Worm (Caenorhabditis elegans): ENCODE data around the gene K12B6.4.

Gene K12B6.4

DNA sequence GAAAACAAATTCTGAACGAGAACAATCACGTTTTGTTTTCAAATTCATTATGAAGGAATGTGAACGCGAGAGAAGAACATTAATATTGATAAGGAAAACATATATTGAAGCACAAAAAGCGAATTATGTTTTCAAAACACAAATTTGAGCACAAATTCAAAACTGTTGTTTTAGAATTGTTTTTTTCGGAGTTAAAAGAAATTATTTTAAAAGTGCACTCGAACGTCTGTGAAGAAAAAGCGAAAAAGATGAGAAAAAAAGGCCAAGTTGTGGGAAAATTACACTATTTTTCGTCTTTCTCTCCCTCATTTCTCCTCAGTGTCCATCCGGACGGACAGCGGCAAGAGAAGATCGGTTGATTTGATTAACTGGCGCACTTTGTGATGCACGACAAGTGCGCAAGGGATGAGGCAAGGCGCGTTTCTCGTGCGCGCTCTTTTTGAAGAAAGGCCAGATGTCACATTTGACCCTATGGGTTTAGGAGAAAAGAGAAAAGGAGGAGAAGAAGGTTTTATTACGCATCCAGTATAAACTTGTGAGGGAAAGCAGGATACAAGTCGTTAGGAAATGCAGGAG, 13.8 kb downstream of the K12B6.4 start, which contains the start of gene mrck-1 (continued):
- TF ChIP-seq ztf-4 (tag; optimal IDR thresholded peaks at IDR 0.05) (no peak), ama-1 (optimal IDR thresholded peaks at IDR 0.05) (peak; percentile 47)

DNA sequence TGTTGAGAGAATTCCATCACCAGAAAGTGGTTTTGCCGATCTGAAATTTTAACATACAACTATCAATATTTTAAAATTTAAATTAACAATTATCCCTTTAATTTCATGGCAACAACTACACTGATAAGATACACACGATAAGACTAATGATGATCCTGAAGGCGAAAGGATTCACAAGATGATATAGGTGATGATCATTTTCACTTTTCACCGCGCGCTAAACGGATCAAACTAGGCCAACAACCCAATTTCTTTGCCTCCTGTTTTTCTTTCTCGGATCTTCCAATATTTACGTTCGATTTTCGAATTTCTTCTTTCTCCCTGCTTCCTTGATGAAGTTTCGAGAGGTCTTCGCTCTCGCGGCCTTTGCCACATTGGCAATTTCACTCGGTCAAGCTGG, 21.9 kb downstream of the K12B6.4 start, which contains the start of gene K08B12.1:
TSS of gene K08B12.1 (plus strand) at position 229 of the 400 bp plus-strand sequence.
- TF ChIP-seq skn-1 (tag; optimal IDR thresholded peaks at IDR 0.05) (no peak), snpc-4 (tag; optimal IDR thresholded peaks at IDR 0.05) (no peak), nhr-11 (tag; optimal IDR thresholded peaks at IDR 0.05) (no peak), alr-1 (tag; optimal IDR thresholded peaks at IDR 0.05) (no peak)

ce11 chrV:6253936-6254335, 27.1 kb downstream of the K12B6.4 start:
- TF ChIP-seq mdl-1 (tag; optimal IDR thresholded peaks at IDR 0.05): no peak
- TF ChIP-seq nhr-6 (tag; optimal IDR thresholded peaks at IDR 0.05): no peak
- TF ChIP-seq ztf-1 (GFP tag; conservative IDR thresholded peaks at IDR 0.05): no peak
- TF ChIP-seq sma-9 (GFP tag; optimal IDR thresholded peaks at IDR 0.05): peak; percentile 92
- TF ChIP-seq sma-9 (tag; optimal IDR thresholded peaks at IDR 0.05): no peak
- TF ChIP-seq blmp-1 (tag; optimal IDR thresholded peaks at IDR 0.05; ENCODE audit: insufficient read depth): no peak
- TF ChIP-seq sem-4 (tag; optimal IDR thresholded peaks at IDR 0.05): no peak
- TF ChIP-seq nhr-25 (tag; optimal IDR thresholded peaks at IDR 0.05): peak; percentile 47
- no peak for TF ChIP-seq nhr-10 (tag; optimal IDR thresholded peaks at IDR 0.05)
- no peak for TF ChIP-seq lin-39 (tag; optimal IDR thresholded peaks at IDR 0.05)
- no peak for TF ChIP-seq egl-27 (tag; optimal IDR thresholded peaks at IDR 0.05)
- TF ChIP-seq fos-1 (tag; optimal IDR thresholded peaks at IDR 0.05): no peak
- TF ChIP-seq unc-62 (GFP tag; optimal IDR thresholded peaks at IDR 0.05): no peak
- TF ChIP-seq nhr-129 (tag; optimal IDR thresholded peaks at IDR 0.05): no peak
- peak; percentile 95 for TF ChIP-seq elt-1 (tag; optimal IDR thresholded peaks at IDR 0.05)
- no peak for TF ChIP-seq snpc-4 (tag; optimal IDR thresholded peaks at IDR 0.05)
- peak; percentile 87 for TF ChIP-seq ceh-16 (tag; optimal IDR thresholded peaks at IDR 0.05)
- TF ChIP-seq F13H6.1 (tag; optimal IDR thresholded peaks at IDR 0.05): no peak
- no peak for TF ChIP-seq dmd-4 (tag; optimal IDR thresholded peaks at IDR 0.05)
- no peak for TF ChIP-seq nhr-11 (tag; optimal IDR thresholded peaks at IDR 0.05)

- TF ChIP-seq elt-1 (tag; optimal IDR thresholded peaks at IDR 0.05) (no peak), fos-1 (tag; optimal IDR thresholded peaks at IDR 0.05) (peak; percentile 52), elt-3 (tag; optimal IDR thresholded peaks at IDR 0.05) (no peak), sma-9 (GFP tag; optimal IDR thresholded peaks at IDR 0.05) (peak; percentile 31), sma-9 (tag; optimal IDR thresholded peaks at IDR 0.05) (no peak), nhr-237 (tag; optimal IDR thresholded peaks at IDR 0.05) (no peak), egl-27 (tag; optimal IDR thresholded peaks at IDR 0.05) (no peak), unc-55 (GFP tag; optimal IDR thresholded peaks at IDR 0.05) (no peak), crh-2 (tag; optimal IDR thresholded peaks at IDR 0.05) (no peak)
Measured at ce11 chrV:6250959-6251598, 30.0 kb downstream of the K12B6.4 start.

DNA sequence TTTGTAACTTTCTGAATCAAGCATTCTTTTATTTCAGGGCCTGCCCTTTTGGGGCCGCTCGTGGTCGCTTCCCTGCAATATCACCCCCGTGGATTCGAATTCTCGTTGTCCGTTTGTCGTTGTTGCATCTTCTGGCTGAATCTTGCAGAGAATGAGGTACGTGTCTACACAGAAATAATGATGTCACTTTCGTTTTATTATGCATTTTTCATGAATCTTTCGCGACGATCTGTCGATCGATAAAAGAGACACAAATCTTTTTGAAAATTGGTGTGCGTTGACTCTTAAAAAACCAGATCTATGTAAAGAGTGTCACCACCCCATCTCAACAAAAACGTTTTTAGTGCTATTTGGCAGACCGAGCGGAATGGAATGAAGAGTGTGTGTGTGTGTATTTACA, 31.9 kb downstream of the K12B6.4 start:
- TF ChIP-seq mdl-1 (tag; optimal IDR thresholded peaks at IDR 0.05) (no peak), fos-1 (tag; optimal IDR thresholded peaks at IDR 0.05) (no peak), nhr-6 (tag; optimal IDR thresholded peaks at IDR 0.05) (no peak), nhr-21 (tag; optimal IDR thresholded peaks at IDR 0.05) (no peak), ztf-11 (tag; optimal IDR thresholded peaks at IDR 0.05) (no peak), mbf-1 (tag; optimal IDR thresholded peaks at IDR 0.05) (no peak), egl-27 (tag; optimal IDR thresholded peaks at IDR 0.05) (no peak), nhr-77 (tag; optimal IDR thresholded peaks at IDR 0.05) (no peak), ceh-16 (tag; optimal IDR thresholded peaks at IDR 0.05) (peak; percentile 59), sma-9 (GFP tag; optimal IDR thresholded peaks at IDR 0.05) (peak; percentile 2), sma-9 (tag; optimal IDR thresholded peaks at IDR 0.05) (no peak), lin-13 (GFP tag; optimal IDR thresholded peaks at IDR 0.05) (no peak)
